Worm (Caenorhabditis elegans): ENCODE results near the gene F40H6.5.
A peak's percentile ranks its signal among the peaks of the same experiment; 100 is the strongest.

The F40H6.5 gene

DNA sequence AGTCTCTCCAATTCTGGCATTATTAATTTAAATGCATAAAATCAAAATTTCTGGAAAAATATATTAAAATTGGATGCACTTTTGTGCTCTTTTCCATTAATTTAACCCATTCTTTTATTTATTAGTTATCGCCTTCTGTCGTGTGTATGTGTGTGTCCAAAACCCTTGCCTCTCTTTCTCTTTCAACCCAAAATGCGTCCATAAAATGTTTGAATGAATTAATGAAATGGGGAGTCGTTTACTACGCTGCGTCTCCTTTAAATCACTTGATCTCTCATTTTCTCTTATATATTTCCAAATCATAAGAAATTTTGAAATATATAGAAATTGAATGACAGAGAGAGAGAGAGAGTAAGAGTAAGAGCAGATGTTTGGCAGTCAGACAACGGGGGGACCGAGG is 22.4 kb upstream of the F40H6.5 start:
- TF ChIP-seq aly-1 (tag; optimal IDR thresholded peaks at IDR 0.05): no peak
- no peak for TF ChIP-seq tbx-37 (GFP tag; conservative IDR thresholded peaks at IDR 0.05)
- no peak for TF ChIP-seq tra-4 (tag; optimal IDR thresholded peaks at IDR 0.05)
- TF ChIP-seq tbx-11 (GFP tag; IDR thresholded peaks at IDR 0.05): no peak

DNA sequence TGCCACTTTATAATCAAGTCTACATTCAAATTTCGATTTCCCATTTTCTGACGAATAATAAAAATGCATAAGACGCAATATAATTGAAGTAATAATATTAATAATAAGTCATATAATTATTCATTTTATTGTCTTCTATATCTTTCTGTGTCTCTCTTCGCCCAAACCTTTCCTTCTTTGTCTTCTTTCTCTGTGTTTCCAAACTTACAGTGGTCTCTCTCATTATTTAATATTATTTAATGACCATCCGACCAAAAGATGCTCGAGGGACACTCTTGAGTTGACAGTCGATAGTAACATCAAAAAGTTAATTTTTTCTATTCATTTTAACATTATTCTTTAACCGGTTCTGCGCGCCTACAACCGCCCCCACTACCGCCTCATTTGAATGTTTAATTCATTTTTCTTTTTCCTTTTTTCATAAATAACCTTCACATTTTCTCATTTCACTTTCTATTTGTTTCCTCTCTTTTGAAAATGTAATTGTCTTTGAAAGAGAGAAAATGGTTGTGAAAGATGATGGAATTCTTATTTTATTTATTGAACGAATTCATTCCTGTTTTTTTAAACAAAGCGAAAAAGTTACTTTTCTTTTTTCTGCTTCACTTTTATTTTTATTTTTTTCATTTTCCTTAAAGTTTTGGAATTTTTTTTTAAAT is 18.2 kb upstream of the F40H6.5 start:
- peak; percentile 4 for TF ChIP-seq F13C5.2 (tag; optimal IDR thresholded peaks at IDR 0.05)
- no peak for TF ChIP-seq tbx-37 (GFP tag; conservative IDR thresholded peaks at IDR 0.05)
- no peak for TF ChIP-seq hnd-1 (tag; optimal IDR thresholded peaks at IDR 0.05)

DNA sequence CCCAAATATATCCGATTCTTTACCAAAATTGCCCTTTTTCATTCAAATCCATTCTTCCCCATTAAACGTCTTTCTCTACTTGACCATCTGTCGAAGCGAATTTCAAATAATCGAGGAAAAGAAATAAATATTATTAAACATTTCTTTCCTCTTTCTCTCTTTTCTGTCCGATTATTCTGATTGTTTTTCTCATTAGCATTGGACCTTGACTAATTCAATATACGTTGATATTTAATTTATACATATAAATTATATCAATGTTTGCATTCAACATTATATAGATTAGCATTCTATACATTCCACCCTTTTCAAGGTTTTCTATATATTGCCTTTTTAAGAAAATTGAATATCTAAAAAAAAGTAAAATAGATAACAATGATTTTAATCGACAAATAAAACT is 17.3 kb upstream of the F40H6.5 start:
- TF ChIP-seq ets-7 (tag; optimal IDR thresholded peaks at IDR 0.05) (no peak), flt-1 (GFP tag; IDR thresholded peaks at IDR 0.05) (no peak), hnd-1 (tag; optimal IDR thresholded peaks at IDR 0.05) (no peak), ceh-13 (GFP tag; optimal IDR thresholded peaks at IDR 0.05) (no peak), F13C5.2 (tag; optimal IDR thresholded peaks at IDR 0.05) (no peak), ceh-36 (tag; optimal IDR thresholded peaks at IDR 0.05) (no peak), ama-1 (optimal IDR thresholded peaks at IDR 0.05) (no peak), sea-1 (GFP tag; conservative IDR thresholded peaks at IDR 0.05) (no peak), scrt-1 (GFP tag; IDR thresholded peaks at IDR 0.05) (no peak), pes-1 (GFP tag; IDR thresholded peaks at IDR 0.05) (no peak), hmg-4 (GFP tag; optimal IDR thresholded peaks at IDR 0.05) (no peak), tbx-37 (GFP tag; conservative IDR thresholded peaks at IDR 0.05) (no peak), aly-1 (tag; optimal IDR thresholded peaks at IDR 0.05) (no peak), B0310.2 (tag; optimal IDR thresholded peaks at IDR 0.05) (no peak), tra-4 (tag; optimal IDR thresholded peaks at IDR 0.05) (no peak), tbx-11 (GFP tag; IDR thresholded peaks at IDR 0.05) (no peak), hmbx-1 (tag; optimal IDR thresholded peaks at IDR 0.05) (no peak)

DNA sequence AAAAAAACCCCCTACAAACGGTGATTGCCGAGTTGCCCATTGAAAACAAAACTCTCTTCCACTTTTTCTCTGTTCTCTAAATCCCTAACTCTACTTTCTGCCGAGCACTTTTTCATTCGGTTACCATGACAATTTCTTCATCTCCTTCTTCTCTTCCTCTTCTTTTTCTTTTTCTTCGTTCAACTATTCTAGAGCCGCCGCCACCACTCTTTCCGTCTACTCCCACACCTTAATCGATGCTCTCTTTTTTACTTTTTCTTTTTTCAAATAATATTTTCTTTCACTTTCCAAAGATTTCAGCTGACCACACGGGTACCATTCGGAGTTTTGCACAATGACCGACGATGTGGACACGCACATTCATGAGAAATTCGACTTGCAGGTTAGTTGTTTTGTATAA is 12.0 kb upstream of the F40H6.5 start, which contains the start of gene mapk-15:
TSS of gene mapk-15 (plus strand) at position 301 of the 400 bp plus-strand sequence.
- TF ChIP-seq scrt-1 (GFP tag; IDR thresholded peaks at IDR 0.05): no peak
- no peak for TF ChIP-seq tra-4 (tag; optimal IDR thresholded peaks at IDR 0.05)
- TF ChIP-seq B0310.2 (tag; optimal IDR thresholded peaks at IDR 0.05): no peak
- TF ChIP-seq ceh-13 (GFP tag; optimal IDR thresholded peaks at IDR 0.05): no peak
- TF ChIP-seq hnd-1 (tag; optimal IDR thresholded peaks at IDR 0.05): no peak
- no peak for TF ChIP-seq ama-1 (optimal IDR thresholded peaks at IDR 0.05)
- TF ChIP-seq tbx-37 (GFP tag; conservative IDR thresholded peaks at IDR 0.05): no peak
- TF ChIP-seq ets-7 (tag; optimal IDR thresholded peaks at IDR 0.05): no peak
- TF ChIP-seq hmg-4 (GFP tag; optimal IDR thresholded peaks at IDR 0.05): no peak
- TF ChIP-seq ceh-36 (tag; optimal IDR thresholded peaks at IDR 0.05): no peak

DNA sequence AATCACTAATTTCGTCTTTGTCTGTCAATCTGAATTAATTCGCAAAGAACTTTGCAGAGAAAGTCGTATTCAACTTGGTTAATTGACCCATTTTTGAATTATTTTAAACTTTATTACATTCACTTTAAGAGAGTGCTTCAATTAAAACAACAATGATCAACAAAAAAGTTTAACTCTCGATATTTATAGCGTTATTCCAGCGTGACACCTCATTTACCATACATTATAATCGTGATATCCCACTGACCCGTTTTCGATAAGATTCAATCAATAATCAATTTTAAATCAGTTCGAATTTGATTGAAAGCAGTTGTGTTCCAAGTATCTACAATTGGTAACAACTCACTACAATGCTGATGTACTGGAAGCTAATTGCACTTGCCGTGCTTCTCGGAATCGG is 1.2 kb upstream of the F40H6.5 start, which contains the start of gene clc-10:
TSS of gene clc-10 (plus strand) at position 301 of the 400 bp plus-strand sequence.
- no peak for TF ChIP-seq tra-4 (tag; optimal IDR thresholded peaks at IDR 0.05)
- TF ChIP-seq tbx-11 (GFP tag; IDR thresholded peaks at IDR 0.05): no peak
- TF ChIP-seq ceh-13 (GFP tag; optimal IDR thresholded peaks at IDR 0.05): no peak

DNA sequence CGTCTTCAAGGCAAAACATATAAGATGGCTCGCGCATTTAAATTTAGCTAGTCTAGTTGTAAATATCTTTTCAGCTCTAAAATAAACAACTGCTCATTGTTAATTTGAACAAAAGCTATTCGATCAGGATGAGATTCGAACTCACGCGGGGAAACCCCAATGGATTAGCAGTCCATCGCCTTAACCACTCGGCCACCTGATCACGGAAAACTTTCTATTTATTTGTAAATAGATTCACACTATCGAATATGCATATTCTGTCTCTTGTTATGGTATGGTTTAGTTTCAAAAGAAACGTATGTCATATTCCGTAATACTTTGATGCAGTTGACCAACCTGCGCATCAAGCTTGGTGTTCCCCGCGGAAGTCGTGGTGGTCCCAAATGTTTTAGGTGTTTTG is 573 bp upstream of the F40H6.5 start:
- TF ChIP-seq scrt-1 (GFP tag; IDR thresholded peaks at IDR 0.05): no peak
- no peak for TF ChIP-seq flt-1 (GFP tag; IDR thresholded peaks at IDR 0.05)
- TF ChIP-seq hmbx-1 (tag; optimal IDR thresholded peaks at IDR 0.05): no peak
- no peak for TF ChIP-seq tbx-37 (GFP tag; conservative IDR thresholded peaks at IDR 0.05)
- TF ChIP-seq pes-1 (GFP tag; IDR thresholded peaks at IDR 0.05): no peak
- TF ChIP-seq F13C5.2 (tag; optimal IDR thresholded peaks at IDR 0.05): no peak
- no peak for TF ChIP-seq ets-7 (tag; optimal IDR thresholded peaks at IDR 0.05)
- TF ChIP-seq tbx-11 (GFP tag; IDR thresholded peaks at IDR 0.05): no peak
- TF ChIP-seq sea-1 (GFP tag; conservative IDR thresholded peaks at IDR 0.05): no peak
- no peak for TF ChIP-seq ama-1 (optimal IDR thresholded peaks at IDR 0.05)

DNA sequence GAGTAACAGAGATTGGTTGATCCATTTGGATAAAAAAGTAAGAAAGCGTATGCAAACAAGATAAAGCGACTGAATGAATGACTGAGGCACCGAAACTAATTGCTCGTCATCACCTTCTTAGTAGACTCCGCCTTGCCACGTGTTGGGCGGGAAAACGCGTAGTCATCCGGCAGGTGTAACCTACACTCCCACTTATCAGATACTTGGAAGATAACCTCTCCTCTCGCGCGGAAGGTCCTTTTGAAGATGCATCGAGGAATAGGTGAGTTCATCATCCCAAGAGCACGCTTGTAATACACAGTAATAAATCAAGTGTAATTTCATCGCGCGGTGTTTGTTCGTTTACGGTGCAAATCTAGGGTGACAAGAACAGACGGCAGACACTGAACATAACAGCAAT is 8.7 kb downstream of the F40H6.5 start, which contains the start of gene tbx-11:
TSS of gene tbx-11 (minus strand) at position 101 of the 400 bp plus-strand sequence.
- TF ChIP-seq sea-1 (GFP tag; conservative IDR thresholded peaks at IDR 0.05): no peak
- no peak for TF ChIP-seq tbx-11 (GFP tag; IDR thresholded peaks at IDR 0.05)
- TF ChIP-seq hmbx-1 (tag; optimal IDR thresholded peaks at IDR 0.05): no peak
- no peak for TF ChIP-seq B0310.2 (tag; optimal IDR thresholded peaks at IDR 0.05)
- TF ChIP-seq flt-1 (GFP tag; IDR thresholded peaks at IDR 0.05): no peak
- TF ChIP-seq F13C5.2 (tag; optimal IDR thresholded peaks at IDR 0.05): no peak
- no peak for TF ChIP-seq ceh-13 (GFP tag; optimal IDR thresholded peaks at IDR 0.05)
- no peak for TF ChIP-seq ama-1 (optimal IDR thresholded peaks at IDR 0.05)
- no peak for TF ChIP-seq hnd-1 (tag; optimal IDR thresholded peaks at IDR 0.05)
- no peak for TF ChIP-seq hmg-4 (GFP tag; optimal IDR thresholded peaks at IDR 0.05)
- no peak for TF ChIP-seq ets-7 (tag; optimal IDR thresholded peaks at IDR 0.05)

DNA sequence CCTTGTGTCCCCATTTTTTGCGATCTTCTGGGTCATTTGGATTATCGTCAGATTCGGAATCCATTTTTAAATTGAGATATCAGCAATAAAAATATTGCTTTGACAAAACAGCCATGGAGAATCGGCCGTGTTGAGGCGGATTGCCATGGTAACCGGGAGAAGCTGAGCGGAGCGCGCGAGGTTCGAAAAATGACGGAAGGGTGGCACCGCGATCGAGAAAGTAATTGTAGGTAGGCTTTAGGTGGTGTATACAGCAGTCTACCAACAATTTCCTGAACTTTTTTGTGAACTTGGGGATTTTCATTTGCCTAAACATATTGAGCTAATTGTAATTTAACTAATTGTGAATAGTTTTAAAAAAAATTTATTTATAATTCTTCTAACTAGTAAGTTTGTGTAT is 16.2 kb downstream of the F40H6.5 start, which contains the start of gene ift-139:
TSS of gene ift-139 (minus strand) at position 101 of the 400 bp plus-strand sequence.
- no peak for TF ChIP-seq ceh-36 (tag; optimal IDR thresholded peaks at IDR 0.05)
- no peak for TF ChIP-seq hmg-4 (GFP tag; optimal IDR thresholded peaks at IDR 0.05)
- no peak for TF ChIP-seq B0310.2 (tag; optimal IDR thresholded peaks at IDR 0.05)
- no peak for TF ChIP-seq aly-1 (tag; optimal IDR thresholded peaks at IDR 0.05)
- TF ChIP-seq ceh-13 (GFP tag; optimal IDR thresholded peaks at IDR 0.05): no peak

Measured in whole organism, early embryonic.